Worm (Caenorhabditis elegans) whole organism, L3 larva: ENCODE results near the gene pqn-48.

ENCODE experiments used
- aly-2 ChIP-seq: fragments of 150-350 bp; optimal IDR thresholded peaks from 2 replicates; lab custom pipeline; 2014; ENCODE audit warnings: missing biosample characterization, missing genetic modification characterization
- ama-1 ChIP-seq: fragments of 150-350 bp; optimal IDR thresholded peaks from 2 replicates; lab custom pipeline; 2018
- elt-3 ChIP-seq, 3 experiments: fragments of 150-350 bp in 1 of 3; sonication (generic microtip) in 2 of 3; optimal IDR thresholded peaks; 2 replicates in 2 of 3; 4 replicates in 1 of 3; lab custom pipeline; 2014 to 2017; ENCODE audit warnings: missing biosample characterization in 3 of 3, missing genetic modification characterization in 3 of 3
- lin-15B ChIP-seq: fragments of 150-350 bp; optimal IDR thresholded peaks from 2 replicates; lab custom pipeline; 2014; ENCODE audit warnings: missing biosample characterization, missing genetic modification characterization
- nhr-11 ChIP-seq: fragments of 150-350 bp; optimal IDR thresholded peaks from 2 replicates; lab custom pipeline; 2014; ENCODE audit warnings: missing biosample characterization, missing genetic modification characterization
- tbx-2 ChIP-seq: sonication (generic microtip); optimal IDR thresholded peaks from 2 replicates; lab custom pipeline; 2016; ENCODE audit warnings: mild to moderate bottlenecking, missing genetic modification characterization, missing compliant biosample characterization
- unc-62 ChIP-seq: fragments of 150-350 bp; sonication (generic microtip); optimal IDR thresholded peaks from 4 replicates; lab custom pipeline; 2014; ENCODE audit warnings: missing biosample characterization, missing genetic modification reagents, missing genetic modification characterization

DNA sequence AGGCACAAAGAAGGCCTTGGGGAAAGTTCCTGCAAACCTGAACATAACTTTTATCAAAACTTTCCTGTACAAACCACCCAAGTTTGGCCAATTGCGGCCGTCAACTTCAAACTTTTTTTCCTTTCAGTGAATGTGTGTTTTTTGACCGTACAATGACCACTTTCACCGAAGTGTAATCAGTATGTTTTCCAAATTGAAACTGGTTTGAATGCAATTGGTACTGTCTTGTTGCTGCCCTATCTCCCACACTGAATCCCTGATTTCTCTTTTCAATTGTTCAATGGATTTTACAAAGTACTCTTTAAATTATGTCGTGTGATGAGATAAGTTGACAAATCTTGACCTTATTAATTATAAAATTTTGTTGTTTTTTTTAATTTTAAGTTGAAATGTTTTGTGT lies 38.3 kb upstream of the pqn-48 start:
- TF ChIP-seq elt-3 (tag; optimal IDR thresholded peaks at IDR 0.05; lab: Kevin White, UChicago) (no peak), unc-62 (GFP tag; lab: Kevin White, UChicago) (no peak), aly-2 (tag; lab: Kevin White, UChicago) (no peak), nhr-11 (no peak), ama-1 (lab: Kevin White, UChicago) (no peak), tbx-2 (no peak), lin-15B (no peak)
